Fruit fly (Drosophila melanogaster): ENCODE measurements around the gene CG7829.

DNA sequence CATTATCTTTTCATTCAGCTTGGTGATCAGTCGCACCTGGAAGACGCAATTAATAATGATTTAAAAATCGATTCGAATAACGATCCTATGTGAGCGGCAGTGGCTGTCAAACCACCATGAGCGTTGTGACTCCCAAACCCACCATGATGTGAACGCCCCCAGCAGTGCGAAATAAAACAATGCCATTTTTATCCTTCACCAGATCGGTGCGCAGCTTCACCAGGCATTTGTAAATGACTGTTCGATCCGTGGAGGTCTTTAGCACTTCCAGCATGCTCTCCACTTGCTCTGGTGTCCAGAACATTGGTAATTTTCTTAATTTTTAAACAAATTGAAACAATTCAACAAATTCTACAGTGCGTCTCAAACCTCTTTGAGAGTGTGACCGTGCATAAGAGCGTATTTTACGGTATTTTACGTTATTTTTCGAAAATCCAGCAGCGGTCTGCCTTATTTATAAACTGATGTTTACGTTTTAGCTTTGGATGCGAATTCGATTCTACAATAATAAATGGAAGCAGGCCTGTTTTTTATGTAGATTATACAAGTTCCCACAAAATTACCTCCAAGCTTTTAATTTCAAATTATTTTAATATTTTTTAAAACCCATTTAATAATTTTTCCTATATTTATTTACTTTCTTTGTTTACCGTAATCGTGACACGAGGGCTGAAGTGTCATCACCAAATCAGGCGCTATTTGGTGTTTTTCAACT is 18.4 kb downstream of the CG7829 start, which contains the start of the genes Rnb and Drice:
- TF ChIP-seq CG10654 (GFP tag; optimal IDR thresholded peaks at IDR 0.05) (peak; percentile 19), sqz (GFP tag; optimal IDR thresholded peaks at IDR 0.05) (no peak), NC2β (GFP tag; optimal IDR thresholded peaks at IDR 0.05) (no peak), CG17568 (GFP tag; optimal IDR thresholded peaks at IDR 0.05) (no peak)

Measured in whole organism, embryonic.